Fruit fly (Drosophila melanogaster): ENCODE data around the gene aay.

Gene aay

dm6 chr3L:9426656-9427294 lies 3.7 kb downstream of the aay start, which contains the start of the genes Atat and Shc (continued):
- peak; percentile 99 for TF ChIP-seq HHEX (GFP tag; optimal IDR thresholded peaks at IDR 0.05)
- peak; percentile 92 for TF ChIP-seq Asciz (GFP tag; optimal IDR thresholded peaks at IDR 0.05)
- peak; percentile 62 for TF ChIP-seq CTCF (GFP tag; optimal IDR thresholded peaks at IDR 0.05)
- 0 out of 2 replicates have a peak, but pooled peaks have one; percentile 65 for TF ChIP-seq CG42726 (GFP tag; IDR thresholded peaks at IDR 0.05; ENCODE audit: partially characterized antibody)
- peak; percentile 99 for TF ChIP-seq CG13894 (tag; optimal IDR thresholded peaks at IDR 0.05)
- peak; percentile 100 for TF ChIP-seq CG11085 (GFP tag; IDR thresholded peaks at IDR 0.05)
- peak; percentile 97 for TF ChIP-seq lbe (GFP tag; optimal IDR thresholded peaks at IDR 0.05)
- TF ChIP-seq Hr39 (optimal IDR thresholded peaks at IDR 0.05), result no peak
- TF ChIP-seq CG4360 (GFP tag; IDR thresholded peaks at IDR 0.05), result peak; percentile 87
- peak; percentile 72 for TF ChIP-seq bigmax (GFP tag; optimal IDR thresholded peaks at IDR 0.05)
- TF ChIP-seq CG1647 (GFP tag; optimal IDR thresholded peaks at IDR 0.05), result peak; percentile 99
- peak; percentile 95 for TF ChIP-seq tap (tag; optimal IDR thresholded peaks at IDR 0.05)
- TF ChIP-seq CG8944 (GFP tag; optimal IDR thresholded peaks at IDR 0.05), result peak; percentile 100
- peak; percentile 99 for TF ChIP-seq disco-r (GFP tag; optimal IDR thresholded peaks at IDR 0.05)
- peak; percentile 99 for TF ChIP-seq B-H1 (GFP tag; IDR thresholded peaks at IDR 0.05)
- peak; percentile 99 for TF ChIP-seq fd96Cb (tag; optimal IDR thresholded peaks at IDR 0.05)
- peak; percentile 78 for TF ChIP-seq nom (GFP tag; optimal IDR thresholded peaks at IDR 0.05)
- TF ChIP-seq mld (GFP tag; IDR thresholded peaks at IDR 0.05; ENCODE audit: partially characterized antibody), result 0 out of 3 replicates have a peak, but pooled peaks have one; percentile 33
- TF ChIP-seq CG6791 (GFP tag; IDR thresholded peaks at IDR 0.05; ENCODE audit: partially characterized antibody), result peak; percentile 85
- peak; percentile 99 to 100 for TF ChIP-seq chif (GFP tag; optimal IDR thresholded peaks at IDR 0.05)
- TF ChIP-seq CG2199 (GFP tag; IDR thresholded peaks at IDR 0.05), result peak; percentile 99
- TF ChIP-seq knrl (GFP tag; IDR thresholded peaks at IDR 0.05; ENCODE audit: partially characterized antibody), result peak; percentile 96
- TF ChIP-seq ro (GFP tag; IDR thresholded peaks at IDR 0.05), result peak; percentile 98
- peak; percentile 99 for TF ChIP-seq Mad (GFP tag; optimal IDR thresholded peaks at IDR 0.05)
- TF ChIP-seq Rx (GFP tag; IDR thresholded peaks at IDR 0.05), result peak; percentile 99
- peak; percentile 96 for TF ChIP-seq CG11560 (tag; IDR thresholded peaks at IDR 0.05)
- TF ChIP-seq hbn (GFP tag; IDR thresholded peaks at IDR 0.05; ENCODE audit: partially characterized antibody), result peak; percentile 83
- peak; percentile 95 for TF ChIP-seq CG12299 (tag; optimal IDR thresholded peaks at IDR 0.05)
- peak; percentile 100 for TF ChIP-seq Dbx (GFP tag; IDR thresholded peaks at IDR 0.05)
- peak; percentile 97 for TF ChIP-seq Drgx (GFP tag; IDR thresholded peaks at IDR 0.05)
- TF ChIP-seq sim (GFP tag; IDR thresholded peaks at IDR 0.05), result peak; percentile 95
- TF ChIP-seq lmd (GFP tag; IDR thresholded peaks at IDR 0.05), result peak; percentile 100
- peak; percentile 84 for TF ChIP-seq Deaf1 (tag; optimal IDR thresholded peaks at IDR 0.05)
- TF ChIP-seq pita (GFP tag; optimal IDR thresholded peaks at IDR 0.05), result no peak
- TF ChIP-seq kah (GFP tag; optimal IDR thresholded peaks at IDR 0.05), result peak; percentile 89
- peak; percentile 99 for TF ChIP-seq rib (GFP tag; IDR thresholded peaks at IDR 0.05)
- peak; percentile 95 for TF ChIP-seq CG17385 (GFP tag; optimal IDR thresholded peaks at IDR 0.05)
- TF ChIP-seq CG3995 (GFP tag; optimal IDR thresholded peaks at IDR 0.05), result peak; percentile 88
- TF ChIP-seq CG7987 (GFP tag; optimal IDR thresholded peaks at IDR 0.05), result peak; percentile 95
- TF ChIP-seq twi (tag; optimal IDR thresholded peaks at IDR 0.05), result peak; percentile 96
- TF ChIP-seq stc (GFP tag; IDR thresholded peaks at IDR 0.05), result peak; percentile 98
- TF ChIP-seq CG7556 (GFP tag; optimal IDR thresholded peaks at IDR 0.05), result peak; percentile 96
- TF ChIP-seq CG11723 (GFP tag; optimal IDR thresholded peaks at IDR 0.05), result peak; percentile 97
- peak; percentile 98 for TF ChIP-seq Fer1 (GFP tag; optimal IDR thresholded peaks at IDR 0.05)
- TF ChIP-seq zfh2 (GFP tag; optimal IDR thresholded peaks at IDR 0.05), result peak; percentile 100
- peak; percentile 100 for TF ChIP-seq HmgZ (tag; optimal IDR thresholded peaks at IDR 0.05)
- peak; percentile 98 for TF ChIP-seq Oli (tag; optimal IDR thresholded peaks at IDR 0.05)
- peak; percentile 96 for TF ChIP-seq CG16813 (GFP tag; IDR thresholded peaks at IDR 0.05; ENCODE audit: partially characterized antibody)
- TF ChIP-seq sens (GFP tag), result peak; percentile 100
- peak; percentile 99 for TF ChIP-seq CG17328 (GFP tag; IDR thresholded peaks at IDR 0.05)
- peak; percentile 87 for TF ChIP-seq Dref (GFP tag; IDR thresholded peaks at IDR 0.05)

Data from whole organism, embryonic.